Fruit fly (Drosophila melanogaster) whole organism, embryonic: ENCODE data around the gene CG16978.
A peak's percentile ranks its signal among the peaks of the same experiment; 100 is the strongest.

Source experiments
- Abd-B ChIP-seq: fragments of 200-800 bp; sonication (Bioruptor generic); optimal IDR thresholded peaks from 2 replicates; lab custom pipeline; 2018; ENCODE audit warnings: missing biosample characterization, mild to moderate bottlenecking, missing genetic modification characterization, moderate library complexity
- CG11085 ChIP-seq: fragments of 200-800 bp; sonication (Bioruptor generic); IDR thresholded peaks from 2 replicates; pipeline ENCODE4 v1.3.6; 2022; ENCODE audit warnings: missing biosample characterization, missing genetic modification characterization
- CG12104 ChIP-seq: fragments of 200-800 bp; sonication (Bioruptor generic); optimal IDR thresholded peaks from 3 replicates; lab custom pipeline; 2016; ENCODE audit warnings: missing biosample characterization, missing genetic modification characterization
- CG15601 ChIP-seq: fragments of 200-800 bp; sonication (Bioruptor generic); optimal IDR thresholded peaks from 3 replicates; lab custom pipeline; 2019; ENCODE audit warnings: missing biosample characterization, mild to moderate bottlenecking, missing genetic modification characterization, moderate library complexity
- CG16815 ChIP-seq: fragments of 200-800 bp; sonication (Bioruptor generic); optimal IDR thresholded peaks from 3 replicates; lab custom pipeline; 2017; ENCODE audit warnings: missing biosample characterization, mild to moderate bottlenecking, missing genetic modification characterization
- CG16863 ChIP-seq: fragments of 200-800 bp; sonication (Bioruptor generic); optimal IDR thresholded peaks from 3 replicates; lab custom pipeline; 2016; ENCODE audit warnings: missing biosample characterization, missing genetic modification characterization
- CG3065 ChIP-seq: fragments of 200-800 bp; sonication (Bioruptor generic); optimal IDR thresholded peaks from 2 replicates; lab custom pipeline; 2016; ENCODE audit warnings: missing biosample characterization, missing genetic modification characterization
- CG3163 ChIP-seq: fragments of 200-800 bp; sonication (Bioruptor generic); optimal IDR thresholded peaks from 3 replicates; lab custom pipeline; 2016; ENCODE audit warnings: missing biosample characterization, missing genetic modification characterization
- CG4617 ChIP-seq: fragments of 200-800 bp; sonication (Bioruptor generic); optimal IDR thresholded peaks from 3 replicates; lab custom pipeline; 2016; ENCODE audit warnings: missing biosample characterization, missing genetic modification characterization, borderline replicate concordance
- CG6689 ChIP-seq: fragments of 200-800 bp; sonication (Bioruptor generic); IDR thresholded peaks from 2 replicates; pipeline ENCODE4 v1.3.6; 2022; ENCODE audit warnings: missing biosample characterization, missing genetic modification characterization
- CG6813 ChIP-seq: fragments of 200-800 bp; sonication (Bioruptor generic); optimal IDR thresholded peaks from 2 replicates; lab custom pipeline; 2017; ENCODE audit warnings: missing biosample characterization, missing genetic modification characterization, mild to moderate bottlenecking, moderate library complexity, missing genetic modification reagents
- CG7357 ChIP-seq: fragments of 200-800 bp; sonication (Bioruptor generic); IDR thresholded peaks from 3 replicates; pipeline ENCODE4 v1.3.6; 2022; ENCODE audit warnings: missing biosample characterization, missing genetic modification characterization
- CG7987 ChIP-seq: fragments of 200-800 bp; sonication (Bioruptor generic); optimal IDR thresholded peaks from 2 replicates; lab custom pipeline; 2018; ENCODE audit warnings: missing biosample characterization, mild to moderate bottlenecking, missing genetic modification characterization, moderate library complexity
- CG8388 ChIP-seq: fragments of 200-800 bp; sonication (Bioruptor generic); optimal IDR thresholded peaks from 2 replicates; lab custom pipeline; 2019; ENCODE audit warnings: missing biosample characterization, mild to moderate bottlenecking, missing genetic modification characterization, moderate library complexity
- CG9797 ChIP-seq: fragments of 200-800 bp; sonication (Bioruptor generic); optimal IDR thresholded peaks from 3 replicates; lab custom pipeline; 2018; ENCODE audit warnings: missing biosample characterization, mild to moderate bottlenecking, missing genetic modification characterization
- D ChIP-seq, 2 experiments: fragments of 200-800 bp in 1 of 2; fragments of >200 bp in 1 of 2; sonication (Bioruptor generic) in 1 of 2; optimal IDR thresholded peaks; 2 replicates in 1 of 2; 3 replicates in 1 of 2; lab custom pipeline; 2017; ENCODE audit warnings: mild to moderate bottlenecking in 1 of 2, missing biosample characterization in 1 of 2, missing genetic modification characterization in 1 of 2, missing genetic modification reagents in 1 of 2
- D19A ChIP-seq: fragments of 200-800 bp; optimal IDR thresholded peaks from 3 replicates; lab custom pipeline; 2019; ENCODE audit warnings: missing biosample characterization, mild to moderate bottlenecking, missing genetic modification characterization, moderate library complexity
- Dfd ChIP-seq, 2 experiments: fragments of >200 bp; optimal IDR thresholded peaks; 2 replicates each; lab custom pipeline; 2017; ENCODE audit warnings: missing biosample characterization in 2 of 2, missing genetic modification characterization in 2 of 2
- Doc3 ChIP-seq: fragments of 200-800 bp; sonication (Bioruptor generic); IDR thresholded peaks from 3 replicates; pipeline ENCODE4 v1.3.6; 2022; ENCODE audit warnings: missing biosample characterization, missing genetic modification characterization; ENCODE audit not compliant: partially characterized antibody
- Fer2 ChIP-seq: fragments of 200-800 bp; sonication (Bioruptor generic); optimal IDR thresholded peaks from 2 replicates; lab custom pipeline; 2018; ENCODE audit warnings: missing biosample characterization, mild to moderate bottlenecking, missing genetic modification characterization, moderate library complexity
- H15 ChIP-seq: fragments of 200-800 bp; sonication (Bioruptor generic); IDR thresholded peaks from 3 replicates; pipeline ENCODE4 v1.3.6; 2022; ENCODE audit warnings: missing biosample characterization, missing genetic modification characterization
- HHEX ChIP-seq: fragments of 200-800 bp; sonication (Bioruptor generic); optimal IDR thresholded peaks from 3 replicates; lab custom pipeline; 2017; ENCODE audit warnings: missing biosample characterization, mild to moderate bottlenecking, missing genetic modification characterization, missing genetic modification reagents
- HLH3B ChIP-seq: fragments of 200-800 bp; sonication (Bioruptor generic); IDR thresholded peaks from 2 replicates; pipeline ENCODE4 v1.3.6; 2022; ENCODE audit warnings: missing biosample characterization, missing genetic modification characterization
- HLHmδ ChIP-seq: fragments of 200-800 bp; sonication (Bioruptor generic); optimal IDR thresholded peaks from 2 replicates; lab custom pipeline; 2018; ENCODE audit warnings: missing biosample characterization, mild to moderate bottlenecking, missing genetic modification characterization, moderate library complexity
- Hr39 ChIP-seq: fragments of >200 bp; optimal IDR thresholded peaks from 2 replicates; lab custom pipeline; 2017
- Hsf ChIP-seq: fragments of 200-800 bp; sonication (Bioruptor generic); optimal IDR thresholded peaks from 3 replicates; lab custom pipeline; 2016; ENCODE audit warnings: missing biosample characterization, missing genetic modification characterization
- Neu2 ChIP-seq: fragments of 200-800 bp; sonication (Bioruptor generic); optimal IDR thresholded peaks from 3 replicates; lab custom pipeline; 2016; ENCODE audit warnings: missing biosample characterization, missing genetic modification characterization, borderline replicate concordance
- Ravus ChIP-seq: fragments of 200-800 bp; sonication (Bioruptor generic); IDR thresholded peaks from 2 replicates; pipeline ENCODE4 v1.3.6; 2022; ENCODE audit warnings: missing biosample characterization, missing genetic modification characterization
- Sox100B ChIP-seq: fragments of 200-800 bp; sonication (Bioruptor generic); optimal IDR thresholded peaks from 3 replicates; lab custom pipeline; 2018; ENCODE audit warnings: missing biosample characterization, mild to moderate bottlenecking, missing genetic modification characterization
- TFAM ChIP-seq: fragments of 200-800 bp; sonication (Bioruptor generic); optimal IDR thresholded peaks from 2 replicates; lab custom pipeline; 2017; ENCODE audit warnings: missing biosample characterization, missing genetic modification characterization, inconsistent platforms
- aop ChIP-seq: fragments of 200-800 bp; sonication (Bioruptor generic); IDR thresholded peaks from 2 replicates; pipeline ENCODE4 v1.3.6; 2022; ENCODE audit warnings: missing biosample characterization, missing genetic modification characterization
- bcd ChIP-seq: fragments of 200-800 bp; sonication (Bioruptor generic); optimal IDR thresholded peaks from 2 replicates; lab custom pipeline; 2017; ENCODE audit warnings: missing biosample characterization, mild to moderate bottlenecking, missing genetic modification characterization
- cg ChIP-seq: fragments of 200-800 bp; sonication (Bioruptor generic); optimal IDR thresholded peaks from 3 replicates; lab custom pipeline; 2019; ENCODE audit warnings: missing biosample characterization, mild to moderate bottlenecking, missing genetic modification characterization, moderate library complexity
- dati ChIP-seq: fragments of 200-800 bp; sonication (Bioruptor generic); IDR thresholded peaks from 2 replicates; pipeline ENCODE4 v1.3.6; 2022; ENCODE audit warnings: missing biosample characterization, missing genetic modification characterization
- ewg ChIP-seq: fragments of 200-800 bp; sonication (Bioruptor generic); optimal IDR thresholded peaks from 3 replicates; lab custom pipeline; 2017; ENCODE audit warnings: mild to moderate bottlenecking, missing biosample characterization, missing genetic modification reagents, missing genetic modification characterization
- gem ChIP-seq: fragments of 200-800 bp; sonication (Bioruptor generic); optimal IDR thresholded peaks from 2 replicates; lab custom pipeline; 2019; ENCODE audit warnings: missing biosample characterization, mild to moderate bottlenecking, missing genetic modification characterization, moderate library complexity
- hth ChIP-seq: fragments of >200 bp; optimal IDR thresholded peaks from 2 replicates; lab custom pipeline; 2017; ENCODE audit warnings: inconsistent platforms
- ind ChIP-seq: fragments of 200-800 bp; sonication (Bioruptor generic); optimal IDR thresholded peaks from 3 replicates; lab custom pipeline; 2016; ENCODE audit warnings: missing biosample characterization, missing genetic modification characterization
- lov ChIP-seq, 2 experiments: fragments of 200-800 bp in 1 of 2; fragments of >200 bp in 1 of 2; sonication (Bioruptor generic) in 1 of 2; IDR thresholded peaks in 1 of 2; optimal IDR thresholded peaks in 1 of 2; 2 replicates in 1 of 2; 3 replicates in 1 of 2; pipeline versions ENCODE4 v1.3.6 to Lab custom; 2017 to 2022; ENCODE audit warnings: missing biosample characterization in 1 of 2, missing genetic modification characterization in 1 of 2
- maf-S ChIP-seq: fragments of 200-800 bp; sonication (Bioruptor generic); optimal IDR thresholded peaks from 2 replicates; lab custom pipeline; 2016; ENCODE audit warnings: missing biosample characterization, missing genetic modification characterization
- pfk ChIP-seq: fragments of 200-800 bp; sonication (Bioruptor generic); optimal IDR thresholded peaks from 2 replicates; lab custom pipeline; 2018; ENCODE audit warnings: missing biosample characterization, mild to moderate bottlenecking, missing genetic modification characterization, moderate library complexity
- pzg ChIP-seq: fragments of 200-800 bp; sonication (Bioruptor generic); optimal IDR thresholded peaks from 3 replicates; lab custom pipeline; 2018; ENCODE audit warnings: missing biosample characterization, mild to moderate bottlenecking, missing genetic modification characterization, moderate library complexity
- sens-2 ChIP-seq: fragments of 200-800 bp; sonication (Bioruptor generic); IDR thresholded peaks from 2 replicates; pipeline ENCODE4 v1.3.6; 2022; ENCODE audit warnings: missing biosample characterization, missing genetic modification characterization
- shn ChIP-seq: fragments of 200-800 bp; sonication (Bioruptor generic); optimal IDR thresholded peaks from 3 replicates; lab custom pipeline; 2016; ENCODE audit warnings: missing biosample characterization, missing genetic modification characterization
- sisA ChIP-seq: fragments of 200-800 bp; sonication (Bioruptor generic); IDR thresholded peaks from 2 replicates; pipeline ENCODE4 v1.3.6; 2022; ENCODE audit warnings: missing biosample characterization, missing genetic modification characterization
- sqz ChIP-seq: fragments of 200-800 bp; sonication (Bioruptor generic); optimal IDR thresholded peaks from 3 replicates; lab custom pipeline; 2018; ENCODE audit warnings: missing biosample characterization, mild to moderate bottlenecking, missing genetic modification characterization
- sr ChIP-seq: fragments of 200-800 bp; sonication (Bioruptor generic); IDR thresholded peaks from 3 replicates; pipeline ENCODE4 v1.3.6; 2022; ENCODE audit warnings: missing biosample characterization, missing genetic modification characterization
- tin ChIP-seq: fragments of 200-800 bp; sonication (Bioruptor generic); optimal IDR thresholded peaks from 3 replicates; lab custom pipeline; 2016; ENCODE audit warnings: missing biosample characterization, missing genetic modification characterization
- trem ChIP-seq: fragments of 200-800 bp; optimal IDR thresholded peaks from 3 replicates; lab custom pipeline; 2019; ENCODE audit warnings: missing biosample characterization, mild to moderate bottlenecking, missing genetic modification characterization, moderate library complexity
- wor ChIP-seq: fragments of 200-800 bp; sonication (Bioruptor generic); IDR thresholded peaks from 2 replicates; pipeline ENCODE4 v1.3.6; 2022; ENCODE audit warnings: missing biosample characterization, missing genetic modification characterization

The CG16978 gene

DNA sequence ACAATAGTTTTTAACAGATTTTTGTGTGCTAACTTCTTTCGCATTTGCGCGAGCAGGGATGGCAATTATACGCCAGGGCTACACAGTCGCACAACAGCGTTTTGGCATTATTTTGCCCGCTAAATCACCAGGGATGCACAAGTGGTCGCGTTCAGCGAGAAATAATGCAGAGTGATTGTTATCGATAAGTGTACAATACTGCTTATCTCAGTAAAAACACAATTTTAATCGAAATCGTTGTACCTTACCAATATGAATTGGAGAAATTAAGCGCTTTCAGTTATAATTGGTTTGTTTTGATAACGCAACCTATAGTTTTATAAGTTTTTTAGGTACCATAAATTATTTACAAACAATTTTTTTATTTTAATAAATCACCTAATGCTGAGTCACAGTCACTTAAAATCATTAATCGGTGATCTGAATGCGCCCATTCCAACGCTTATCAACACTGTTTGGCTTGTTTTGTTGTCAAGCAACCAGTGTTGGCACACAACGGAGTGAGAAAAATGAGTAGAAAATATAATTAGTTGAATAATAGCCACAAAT is 33.4 kb upstream of the CG16978 start, which contains the start of the genes Sfmbt and CG5439 (continued):
- no peak for TF ChIP-seq Ravus
- TF ChIP-seq sqz (GFP tag; lab: Kevin White, UChicago), result no peak
- TF ChIP-seq trem (tag; lab: Kevin White, UChicago), result peak; percentile 79
- TF ChIP-seq HLH3B (GFP tag; lab: Robert Waterston, UW), result no peak; the same call in 1 of the 2 replicates
- peak; percentile 75 for TF ChIP-seq maf-S (GFP tag; lab: Kevin White, UChicago)
- TF ChIP-seq sr (GFP tag; lab: Robert Waterston, UW), result no peak
- TF ChIP-seq Hr39 (lab: Kevin White, UChicago), result no peak
- TF ChIP-seq pfk (GFP tag; lab: Kevin White, UChicago), result no peak
- peak; percentile 56; the same call in 1 of the 3 replicates for TF ChIP-seq CG7357 (GFP tag; lab: Robert Waterston, UW)
- no peak for TF ChIP-seq cg
- TF ChIP-seq HHEX (GFP tag; lab: Kevin White, UChicago), result peak; percentile 72
- TF ChIP-seq CG12104 (GFP tag; lab: Kevin White, UChicago), result peak; percentile 69
- peak; percentile 77 for TF ChIP-seq tin (GFP tag; lab: Kevin White, UChicago)
- TF ChIP-seq shn, result peak; percentile 83
- TF ChIP-seq lov (optimal IDR thresholded peaks at IDR 0.05; lab: Kevin White, UChicago), result no peak
- TF ChIP-seq lov (GFP tag; IDR thresholded peaks at IDR 0.05; lab: Robert Waterston, UW), result no peak
- peak; percentile 69 for TF ChIP-seq CG16863 (GFP tag; lab: Kevin White, UChicago)
- no peak for TF ChIP-seq gem (tag; lab: Kevin White, UChicago)
- no peak for TF ChIP-seq D19A (tag; lab: Kevin White, UChicago)
- no peak for TF ChIP-seq Neu2 (GFP tag; lab: Kevin White, UChicago)
- peak; percentile 74 for TF ChIP-seq CG3065 (GFP tag; lab: Kevin White, UChicago)
- TF ChIP-seq CG11085, result peak; percentile 72
- peak; percentile 55 for TF ChIP-seq CG9797
- TF ChIP-seq sisA (GFP tag; lab: Robert Waterston, UW), result peak; percentile 77
- TF ChIP-seq CG15601 (tag; lab: Kevin White, UChicago), result no peak
- TF ChIP-seq CG7987 (GFP tag; lab: Kevin White, UChicago), result peak; percentile 15
- TF ChIP-seq Sox100B, result no peak
- TF ChIP-seq Hsf (GFP tag; lab: Kevin White, UChicago), result peak; percentile 83
- peak; percentile 88 for TF ChIP-seq CG4617
- no peak for TF ChIP-seq Doc3 (GFP tag; lab: Robert Waterston, UW)
- TF ChIP-seq Dfd (GFP tag; optimal IDR thresholded peaks at IDR 0.05; lab: Kevin White, UChicago), result no peak
- peak; percentile 89 for TF ChIP-seq ind (GFP tag; lab: Kevin White, UChicago)
- TF ChIP-seq sens-2 (GFP tag; lab: Robert Waterston, UW), result no peak
- peak; percentile 25; the same call in 1 of the 3 replicates for TF ChIP-seq H15 (GFP tag; lab: Robert Waterston, UW)
- peak; percentile 89 for TF ChIP-seq pzg (GFP tag; lab: Kevin White, UChicago)
- TF ChIP-seq CG8388 (GFP tag; lab: Kevin White, UChicago), result peak; percentile 65
- TF ChIP-seq hth (lab: Kevin White, UChicago), result no peak
- no peak for TF ChIP-seq Abd-B (GFP tag; lab: Kevin White, UChicago)
- TF ChIP-seq wor (GFP tag; lab: Robert Waterston, UW), result 0 out of 2 replicates have a peak, but pooled peaks have one; percentile 28
- TF ChIP-seq CG6689 (GFP tag; lab: Robert Waterston, UW), result peak; percentile 66
- no peak for TF ChIP-seq TFAM (GFP tag; lab: Kevin White, UChicago)
- peak; percentile 90 for TF ChIP-seq ewg (GFP tag; lab: Kevin White, UChicago)
- TF ChIP-seq HLHmδ (GFP tag; lab: Kevin White, UChicago), result peak; percentile 16
- no peak for TF ChIP-seq CG6813 (GFP tag; lab: Kevin White, UChicago)
- TF ChIP-seq CG16815 (GFP tag; lab: Kevin White, UChicago), result peak; percentile 69
- TF ChIP-seq aop (GFP tag; lab: Robert Waterston, UW), result no peak
- TF ChIP-seq bcd (GFP tag; lab: Kevin White, UChicago), result no peak
- TF ChIP-seq Fer2 (tag; lab: Kevin White, UChicago), result peak; percentile 57
- no peak for TF ChIP-seq D (optimal IDR thresholded peaks at IDR 0.05; lab: Kevin White, UChicago)
- peak; percentile 49 for TF ChIP-seq D (GFP tag; optimal IDR thresholded peaks at IDR 0.05; lab: Kevin White, UChicago)
- no peak for TF ChIP-seq dati (GFP tag; lab: Robert Waterston, UW)
- peak; percentile 60 for TF ChIP-seq CG3163
